In the genomic region with DNA sequence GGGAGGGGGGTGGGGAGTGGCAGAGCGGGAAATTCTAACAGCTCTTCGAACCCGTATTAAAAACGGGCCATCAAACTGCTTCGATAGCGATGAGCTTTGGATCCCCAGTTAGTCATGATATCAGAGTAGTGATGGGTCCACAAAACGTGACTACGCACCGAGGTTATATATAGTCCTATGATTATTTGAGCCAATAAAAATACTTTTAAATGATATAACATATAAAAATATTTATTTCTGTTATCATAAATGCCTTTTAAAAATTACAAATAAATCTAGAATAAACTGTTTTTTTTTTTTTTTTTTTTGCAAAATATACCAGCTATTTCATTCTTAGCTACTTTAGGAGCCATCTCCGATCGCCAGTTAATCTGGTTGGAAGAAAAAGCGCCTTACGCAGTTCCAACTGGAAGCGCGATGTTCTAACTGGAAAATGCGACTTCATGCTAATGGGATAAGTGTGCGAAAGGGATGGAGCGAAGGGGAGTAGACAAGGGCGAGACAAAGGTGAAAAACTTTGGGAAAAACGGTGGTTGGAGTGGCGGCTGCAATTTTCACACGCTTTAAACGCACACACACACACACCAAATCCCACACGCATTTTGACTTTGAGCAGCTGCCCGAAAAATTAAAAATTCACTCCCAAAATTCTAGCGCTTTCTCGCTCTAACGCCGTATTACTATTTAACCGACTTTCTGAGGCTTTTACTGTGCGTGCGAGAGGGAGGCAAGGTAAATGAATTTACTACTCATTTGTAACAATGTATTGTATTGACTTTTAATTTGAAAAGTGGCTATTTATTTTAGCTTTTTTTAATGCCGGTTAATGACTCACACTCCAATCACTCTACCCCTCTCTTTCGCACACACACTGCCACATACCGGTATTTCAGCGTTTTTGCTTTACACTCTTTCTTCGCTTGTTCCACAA, we compare ENCODE assay signal across 1 fruit fly cellular context.
TF ChIP-seq lines count a peak whose summit lies in the region.

No protein-coding gene starts in this region.

TF ChIP-seq in whole organism, embryonic, 481 proteins besides CTCF, POLR2A, EP300 and RAD21 (continued from another document):
- TF ChIP-seq CG9932 (GFP tag; IDR thresholded peaks at IDR 0.05; lab: Robert Waterston, UW) = peak; percentile 60
- TF ChIP-seq tap (tag; optimal IDR thresholded peaks at IDR 0.05; lab: Kevin White, UChicago) = peak; percentile 15
- peak; percentile 43 for TF ChIP-seq slbo (GFP tag; IDR thresholded peaks at IDR 0.05; lab: Robert Waterston, UW)
- no peak for TF ChIP-seq bowl (GFP tag; IDR thresholded peaks at IDR 0.05; lab: Robert Waterston, UW)
- TF ChIP-seq CG32532 (GFP tag; IDR thresholded peaks at IDR 0.05; lab: Robert Waterston, UW) = peak; percentile 46; the same call in 1 of the 2 replicates
- TF ChIP-seq vvl (GFP tag; IDR thresholded peaks at IDR 0.05; lab: Robert Waterston, UW) = peak; percentile 76; the same call in 1 of the 2 replicates
- peak; percentile 71 for TF ChIP-seq CG7745 (tag; optimal IDR thresholded peaks at IDR 0.05; lab: Kevin White, UChicago)
- TF ChIP-seq az2 (GFP tag; optimal IDR thresholded peaks at IDR 0.05; lab: Kevin White, UChicago) = peak; percentile 3
- TF ChIP-seq zfh1 (GFP tag; IDR thresholded peaks at IDR 0.05; lab: Robert Waterston, UW) = 0 out of 3 replicates have a peak, but pooled peaks have one; percentile 35
- 0 out of 2 replicates have a peak, but pooled peaks have one; percentile 27 for TF ChIP-seq CG31441 (GFP tag; IDR thresholded peaks at IDR 0.05; lab: Robert Waterston, UW)
- TF ChIP-seq chm (GFP tag; IDR thresholded peaks at IDR 0.05; lab: Robert Waterston, UW) = no peak
- TF ChIP-seq phol (tag; optimal IDR thresholded peaks at IDR 0.05; lab: Kevin White, UChicago) = peak; percentile 8
- TF ChIP-seq dm (GFP tag; optimal IDR thresholded peaks at IDR 0.05; lab: Kevin White, UChicago) = no peak
- no peak for TF ChIP-seq sqz (GFP tag; optimal IDR thresholded peaks at IDR 0.05; lab: Kevin White, UChicago)
- peak; percentile 16 for TF ChIP-seq fd96Cb (tag; optimal IDR thresholded peaks at IDR 0.05; lab: Kevin White, UChicago)
- peak; percentile 7 for TF ChIP-seq CoRest (tag; optimal IDR thresholded peaks at IDR 0.05; lab: Kevin White, UChicago)
- TF ChIP-seq CG14710 (tag; optimal IDR thresholded peaks at IDR 0.05; lab: Kevin White, UChicago) = peak; percentile 22
- 0 out of 2 replicates have a peak, but pooled peaks have one; percentile 21 for TF ChIP-seq al (GFP tag; IDR thresholded peaks at IDR 0.05; lab: Robert Waterston, UW)
- TF ChIP-seq tll (GFP tag; optimal IDR thresholded peaks at IDR 0.05; lab: Kevin White, UChicago) = peak in 1 of 2 experiments; percentile 32
- TF ChIP-seq CG33557 (GFP tag; optimal IDR thresholded peaks at IDR 0.05; lab: Kevin White, UChicago) = no peak
- peak; percentile 4 for TF ChIP-seq Asciz (GFP tag; optimal IDR thresholded peaks at IDR 0.05; lab: Kevin White, UChicago)
- TF ChIP-seq sisA (GFP tag; IDR thresholded peaks at IDR 0.05; lab: Robert Waterston, UW) = no peak; the same call in 1 of the 2 replicates
- peak; percentile 9 for TF ChIP-seq gcm (GFP tag; optimal IDR thresholded peaks at IDR 0.05; lab: Kevin White, UChicago)
- TF ChIP-seq CG3838 (GFP tag; optimal IDR thresholded peaks at IDR 0.05; lab: Kevin White, UChicago) = no peak
- TF ChIP-seq CG12769 (tag; optimal IDR thresholded peaks at IDR 0.05; lab: Kevin White, UChicago) = peak; percentile 12
- peak; percentile 55 for TF ChIP-seq pros (GFP tag; optimal IDR thresholded peaks at IDR 0.05; lab: Kevin White, UChicago)
- TF ChIP-seq p53 (GFP tag; optimal IDR thresholded peaks at IDR 0.05; lab: Kevin White, UChicago) = no peak
- TF ChIP-seq Med (GFP tag; lab: Kevin White, UChicago) = peak; percentile 47
- TF ChIP-seq CG9727 (GFP tag; optimal IDR thresholded peaks at IDR 0.05; lab: Kevin White, UChicago) = no peak
- peak; percentile 9 for TF ChIP-seq CG5180 (GFP tag; optimal IDR thresholded peaks at IDR 0.05; lab: Kevin White, UChicago)
- TF ChIP-seq Lim3 (GFP tag; IDR thresholded peaks at IDR 0.05; lab: Robert Waterston, UW) = no peak
- peak; percentile 55 for TF ChIP-seq gem (tag; optimal IDR thresholded peaks at IDR 0.05; lab: Kevin White, UChicago)
- peak; percentile 5 for TF ChIP-seq lab (GFP tag; optimal IDR thresholded peaks at IDR 0.05; lab: Kevin White, UChicago)
- peak; percentile 15 for TF ChIP-seq D19A (tag; optimal IDR thresholded peaks at IDR 0.05; lab: Kevin White, UChicago)
- TF ChIP-seq bsh (GFP tag; optimal IDR thresholded peaks at IDR 0.05; lab: Kevin White, UChicago) = peak in 1 of 2 experiments; percentile 17
- no peak for TF ChIP-seq Lpt (GFP tag; optimal IDR thresholded peaks at IDR 0.05; lab: Kevin White, UChicago)
- TF ChIP-seq dmrt11E (tag; optimal IDR thresholded peaks at IDR 0.05; lab: Kevin White, UChicago) = peak; percentile 4
